Worm (Caenorhabditis elegans) whole organism, mixed stage, embryonic: ENCODE measurements around the gene acr-5.

ENCODE experiments used
- bed-3 ChIP-seq: fragments of 200-800 bp; sonication (Bioruptor generic); optimal IDR thresholded peaks from 3 replicates; lab custom pipeline; 2018; ENCODE audit warnings: mild to moderate bottlenecking, missing genetic modification characterization, moderate library complexity, missing compliant biosample characterization
- ceh-39 ChIP-seq: fragments of 150-350 bp; optimal IDR thresholded peaks from 2 replicates; lab custom pipeline; 2014; ENCODE audit warnings: missing biosample characterization, missing genetic modification characterization
- ceh-43 ChIP-seq: fragments of 200-800 bp; sonication (Bioruptor generic); optimal IDR thresholded peaks from 2 replicates; lab custom pipeline; 2018; ENCODE audit warnings: mild to moderate bottlenecking, missing genetic modification characterization, moderate library complexity, missing compliant biosample characterization
- ceh-83 ChIP-seq: fragments of 200-800 bp; sonication (Bioruptor generic); optimal IDR thresholded peaks from 2 replicates; lab custom pipeline; 2018; ENCODE audit warnings: mild to moderate bottlenecking, missing genetic modification characterization, missing compliant biosample characterization
- ces-1 ChIP-seq: fragments of 150-350 bp; optimal IDR thresholded peaks from 2 replicates; lab custom pipeline; 2014; ENCODE audit warnings: missing biosample characterization, missing genetic modification reagents, missing genetic modification characterization
- cnd-1 ChIP-seq: fragments of 200-800 bp; sonication (Bioruptor generic); optimal IDR thresholded peaks from 2 replicates; lab custom pipeline; 2018; ENCODE audit warnings: mild to moderate bottlenecking, missing genetic modification characterization, missing compliant biosample characterization
- drap-1 ChIP-seq: fragments of 200-800 bp; sonication (Bioruptor generic); optimal IDR thresholded peaks from 3 replicates; lab custom pipeline; 2018; ENCODE audit warnings: mild to moderate bottlenecking, missing genetic modification characterization, missing compliant biosample characterization
- elt-1 ChIP-seq: sonication (generic microtip); optimal IDR thresholded peaks from 2 replicates; lab custom pipeline; 2017; ENCODE audit warnings: missing genetic modification characterization, mild to moderate bottlenecking, missing compliant biosample characterization, antibody characterized with exemption, moderate library complexity, borderline replicate concordance; ENCODE audit not compliant: insufficient read depth
- elt-3 ChIP-seq: fragments of 150-350 bp; optimal IDR thresholded peaks from 2 replicates; lab custom pipeline; 2014; ENCODE audit warnings: missing biosample characterization, missing genetic modification characterization
- flh-1 ChIP-seq: fragments of 200-800 bp; sonication (Bioruptor generic); optimal IDR thresholded peaks from 2 replicates; lab custom pipeline; 2018; ENCODE audit warnings: mild to moderate bottlenecking, missing genetic modification characterization, moderate library complexity, missing compliant biosample characterization
- ham-2 ChIP-seq: fragments of 200-800 bp; sonication (Bioruptor generic); optimal IDR thresholded peaks from 2 replicates; lab custom pipeline; 2018; ENCODE audit warnings: mild to moderate bottlenecking, missing genetic modification characterization, missing compliant biosample characterization
- hlh-1 ChIP-seq: fragments of 150-350 bp; optimal IDR thresholded peaks from 2 replicates; lab custom pipeline; 2014; ENCODE audit warnings: missing biosample characterization, missing genetic modification reagents, missing genetic modification characterization
- lin-32 ChIP-seq: fragments of 200-800 bp; sonication (Bioruptor generic); optimal IDR thresholded peaks from 2 replicates; lab custom pipeline; 2018; ENCODE audit warnings: mild to moderate bottlenecking, missing genetic modification characterization, missing compliant biosample characterization
- lsy-2 ChIP-seq: fragments of 150-350 bp; optimal IDR thresholded peaks from 2 replicates; lab custom pipeline; 2014; ENCODE audit warnings: missing biosample characterization, missing genetic modification characterization
- mab-5 ChIP-seq: fragments of 150-350 bp; optimal IDR thresholded peaks from 2 replicates; lab custom pipeline; 2014; ENCODE audit warnings: missing biosample characterization, missing genetic modification characterization
- mep-1 ChIP-seq: fragments of 150-350 bp; optimal IDR thresholded peaks from 2 replicates; lab custom pipeline; 2017; ENCODE audit warnings: missing biosample characterization, missing genetic modification reagents, missing genetic modification characterization, inconsistent platforms
- mls-2 ChIP-seq: sonication (generic microtip); optimal IDR thresholded peaks from 2 replicates; lab custom pipeline; 2016; ENCODE audit warnings: mild to moderate bottlenecking, missing genetic modification characterization, moderate library complexity, missing compliant biosample characterization
- nhr-12 ChIP-seq: fragments of 150-350 bp; optimal IDR thresholded peaks from 2 replicates; lab custom pipeline; 2014; ENCODE audit warnings: missing biosample characterization, missing genetic modification characterization
- nhr-2 ChIP-seq: fragments of 150-350 bp; optimal IDR thresholded peaks from 2 replicates; lab custom pipeline; 2014; ENCODE audit warnings: missing biosample characterization, missing genetic modification characterization
- nhr-237 ChIP-seq: fragments of 150-350 bp; optimal IDR thresholded peaks from 2 replicates; lab custom pipeline; 2014; ENCODE audit warnings: missing biosample characterization, missing genetic modification characterization
- nhr-76 ChIP-seq: sonication (generic microtip); optimal IDR thresholded peaks from 2 replicates; lab custom pipeline; 2017; ENCODE audit warnings: missing biosample characterization, missing genetic modification characterization
- pha-4 ChIP-seq: fragments of 150-350 bp; optimal IDR thresholded peaks from 2 replicates; lab custom pipeline; 2018; ENCODE audit warnings: missing biosample characterization, missing genetic modification reagents, missing genetic modification characterization
- sem-2 ChIP-seq: fragments of 200-800 bp; sonication (Bioruptor generic); optimal IDR thresholded peaks from 2 replicates; lab custom pipeline; 2018; ENCODE audit warnings: mild to moderate bottlenecking, missing genetic modification characterization, missing compliant biosample characterization
- snpc-4 ChIP-seq: fragments of 150-350 bp; optimal IDR thresholded peaks from 2 replicates; lab custom pipeline; 2014; ENCODE audit warnings: missing biosample characterization, missing genetic modification characterization
- sptf-1 ChIP-seq: sonication (generic microtip); optimal IDR thresholded peaks from 2 replicates; lab custom pipeline; 2017; ENCODE audit warnings: mild to moderate bottlenecking, missing genetic modification characterization, moderate library complexity, missing compliant biosample characterization
- tbx-8 ChIP-seq: fragments of 200-800 bp; sonication (Bioruptor generic); optimal IDR thresholded peaks from 2 replicates; lab custom pipeline; 2018; ENCODE audit warnings: mild to moderate bottlenecking, missing genetic modification characterization, moderate library complexity, missing compliant biosample characterization
- unc-120 ChIP-seq: sonication (generic microtip); optimal IDR thresholded peaks from 2 replicates; lab custom pipeline; 2017; ENCODE audit warnings: missing genetic modification characterization, missing compliant biosample characterization; ENCODE audit not compliant: poor library complexity, severe bottlenecking
- unc-39 ChIP-seq: fragments of 150-350 bp; optimal IDR thresholded peaks from 2 replicates; lab custom pipeline; 2014; ENCODE audit warnings: missing biosample characterization, missing genetic modification characterization
- unc-62 ChIP-seq: fragments of 150-350 bp; optimal IDR thresholded peaks from 2 replicates; lab custom pipeline; 2014; ENCODE audit warnings: missing biosample characterization, missing genetic modification reagents, missing genetic modification characterization
- zip-8 ChIP-seq: fragments of 150-350 bp; optimal IDR thresholded peaks from 2 replicates; lab custom pipeline; 2014; ENCODE audit warnings: missing biosample characterization, missing genetic modification characterization
- ztf-11 ChIP-seq: fragments of 150-350 bp; optimal IDR thresholded peaks from 2 replicates; lab custom pipeline; 2014; ENCODE audit warnings: missing biosample characterization, missing genetic modification characterization

acr-5 gene

DNA sequence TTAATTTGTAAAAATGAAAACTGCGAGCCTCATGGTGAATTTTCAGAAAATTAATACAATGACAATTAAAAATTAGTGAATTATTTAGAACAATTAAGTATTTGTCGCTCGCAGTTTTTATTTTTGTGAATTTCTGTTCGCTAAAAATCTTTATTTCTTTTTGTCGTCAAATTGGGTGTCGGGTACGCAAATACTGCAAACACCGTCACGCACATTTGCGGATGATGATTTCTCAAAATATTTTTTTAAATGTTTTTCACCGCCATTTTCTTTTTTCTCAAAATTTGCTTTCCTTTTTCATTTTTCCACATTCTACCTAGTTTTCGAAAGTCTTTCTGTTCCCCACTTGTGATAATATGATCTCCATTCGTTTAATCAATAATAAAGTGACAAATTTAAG, 25.7 kb downstream of the acr-5 start:
- TF ChIP-seq ham-2 (GFP tag; lab: Kevin White, UChicago) = no peak
- no peak for TF ChIP-seq unc-62 (GFP tag; lab: Kevin White, UChicago)
- TF ChIP-seq snpc-4 = no peak
- TF ChIP-seq cnd-1 = no peak
- peak; percentile 39 for TF ChIP-seq mep-1 (tag; lab: Kevin White, UChicago)
- peak; percentile 37 for TF ChIP-seq ces-1
- no peak for TF ChIP-seq lin-32
- TF ChIP-seq mls-2 (tag; lab: Kevin White, UChicago) = no peak
- no peak for TF ChIP-seq mab-5 (tag; lab: Kevin White, UChicago)
- TF ChIP-seq flh-1 = no peak
- peak; percentile 2 for TF ChIP-seq nhr-237 (tag; lab: Kevin White, UChicago)
- peak; percentile 30 for TF ChIP-seq lsy-2
- no peak for TF ChIP-seq ceh-83
- TF ChIP-seq ceh-43 (GFP tag; lab: Kevin White, UChicago) = peak; percentile 62

- TF ChIP-seq ztf-11 (tag; lab: Kevin White, UChicago) = no peak
- no peak for TF ChIP-seq elt-1 (tag; lab: Kevin White, UChicago)
- TF ChIP-seq unc-39 (tag; lab: Kevin White, UChicago) = no peak
- TF ChIP-seq nhr-76 = no peak
- no peak for TF ChIP-seq mab-5 (tag; lab: Kevin White, UChicago)
- TF ChIP-seq nhr-237 (tag; lab: Kevin White, UChicago) = no peak
- TF ChIP-seq tbx-8 = no peak
- TF ChIP-seq elt-3 = no peak
- TF ChIP-seq sem-2 (GFP tag; lab: Kevin White, UChicago) = no peak
- TF ChIP-seq unc-120 (tag; lab: Kevin White, UChicago) = no peak
Measured at ce11 chrIII:6482918-6483317, 31.7 kb downstream of the acr-5 start, which contains the start of gene chtb-2. chtb-2 (plus strand) TSS chrIII:6483218.

ce11 chrIII:6479439-6479838, 35.1 kb downstream of the acr-5 start:
- peak; percentile 71 for TF ChIP-seq cnd-1
- no peak for TF ChIP-seq mep-1 (tag; lab: Kevin White, UChicago)
- TF ChIP-seq nhr-2 = peak; percentile 89
- TF ChIP-seq, all 35 proteins: peak for 2

- TF ChIP-seq sem-2 (GFP tag; lab: Kevin White, UChicago) (no peak), hlh-1 (tag; lab: Kevin White, UChicago) (no peak), ceh-39 (tag; lab: Kevin White, UChicago) (no peak), mls-2 (tag; lab: Kevin White, UChicago) (no peak), zip-8 (tag; lab: Kevin White, UChicago) (peak; percentile 98)
Measured at ce11 chrIII:6478256-6479004, 36.1 kb downstream of the acr-5 start, which contains the start of gene zip-8. zip-8 (plus strand) TSS chrIII:6478955.

- TF ChIP-seq flh-1 = no peak
- TF ChIP-seq elt-1 (tag; lab: Kevin White, UChicago) = peak; percentile 51
- peak; percentile 65 for TF ChIP-seq nhr-2
Measured at ce11 chrIII:6476380-6476779, 38.2 kb downstream of the acr-5 start.

DNA sequence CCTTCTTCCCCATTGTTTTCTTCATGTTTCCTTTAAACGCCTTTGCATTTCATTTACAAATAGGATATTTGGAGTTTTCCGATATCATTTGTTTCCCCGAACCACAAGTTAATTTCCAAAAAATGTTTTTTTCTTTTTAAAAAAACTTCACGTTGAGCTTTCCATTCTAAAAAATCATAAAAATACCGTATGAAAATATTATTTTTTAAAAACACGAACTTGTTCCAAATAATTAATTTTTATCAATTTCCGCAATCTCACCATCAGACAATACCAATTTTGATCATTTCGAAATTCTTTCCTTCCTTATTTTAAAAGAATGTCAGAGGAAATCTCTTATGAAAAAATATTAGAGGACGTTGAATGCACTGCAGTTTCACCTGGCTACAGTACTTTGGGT, 43.1 kb downstream of the acr-5 start, which contains the start of gene wht-6:
Gene wht-6, plus strand, starts transcription at position 301 of the 400 bp plus-strand sequence.
- no peak for TF ChIP-seq nhr-12 (tag; lab: Kevin White, UChicago)
- no peak for TF ChIP-seq ces-1
- no peak for TF ChIP-seq pha-4
- TF ChIP-seq sptf-1 (tag; lab: Kevin White, UChicago) = no peak
- no peak for TF ChIP-seq drap-1 (GFP tag; lab: Kevin White, UChicago)
- TF ChIP-seq ham-2 (GFP tag; lab: Kevin White, UChicago) = no peak
- no peak for TF ChIP-seq ceh-83
- TF ChIP-seq ceh-43 (GFP tag; lab: Kevin White, UChicago) = no peak
- no peak for TF ChIP-seq bed-3
- no peak for TF ChIP-seq mab-5 (tag; lab: Kevin White, UChicago)
- no peak for TF ChIP-seq snpc-4
- no peak for TF ChIP-seq ceh-39 (tag; lab: Kevin White, UChicago)
- TF ChIP-seq mep-1 (tag; lab: Kevin White, UChicago) = no peak
- no peak for TF ChIP-seq unc-62 (GFP tag; lab: Kevin White, UChicago)
- TF ChIP-seq hlh-1 (tag; lab: Kevin White, UChicago) = no peak
- TF ChIP-seq elt-1 (tag; lab: Kevin White, UChicago) = no peak
- no peak for TF ChIP-seq mls-2 (tag; lab: Kevin White, UChicago)
